Worm (Caenorhabditis elegans): Measurements from ENCODE around the gene M163.5.

- no peak for TF ChIP-seq duxl-1 (tag; optimal IDR thresholded peaks at IDR 0.05; ENCODE audit: poor library complexity)
- no peak for TF ChIP-seq nhr-28 (tag; optimal IDR thresholded peaks at IDR 0.05)
- TF ChIP-seq lsy-2 (tag; optimal IDR thresholded peaks at IDR 0.05), result no peak
- no peak for TF ChIP-seq nhr-10 (tag; optimal IDR thresholded peaks at IDR 0.05)
- TF ChIP-seq ztf-11 (tag; optimal IDR thresholded peaks at IDR 0.05), result no peak
- TF ChIP-seq fkh-10 (GFP tag; optimal IDR thresholded peaks at IDR 0.05), result no peak
- TF ChIP-seq lim-7 (GFP tag; IDR thresholded peaks at IDR 0.05), result peak; percentile 63; the same call in 1 of the 2 replicates
- TF ChIP-seq nhr-25 (tag; optimal IDR thresholded peaks at IDR 0.05; ENCODE audit: borderline replicate concordance, insufficient read depth), result no peak
Measured at ce11 chrX:14477338-14477737, 3.5 kb downstream of the M163.5 start.
